Fruit fly (Drosophila melanogaster) whole organism, embryonic: Measurements from ENCODE around the gene Rab6.

Experiments
- ATbp ChIP-seq: fragments of 200-800 bp; sonication (Bioruptor generic); optimal IDR thresholded peaks from 2 replicates; lab custom pipeline; 2017; ENCODE audit warnings: missing biosample characterization, mild to moderate bottlenecking, missing genetic modification characterization, missing genetic modification reagents
- Blimp-1 ChIP-seq: fragments of 200-800 bp; sonication (Bioruptor generic); optimal IDR thresholded peaks from 3 replicates; lab custom pipeline; 2018; ENCODE audit warnings: missing biosample characterization, missing genetic modification characterization, mild to moderate bottlenecking, moderate library complexity, missing genetic modification reagents
- CG10147 ChIP-seq: fragments of 200-800 bp; sonication (Bioruptor generic); optimal IDR thresholded peaks from 2 replicates; lab custom pipeline; 2019; ENCODE audit warnings: missing biosample characterization, mild to moderate bottlenecking, missing genetic modification characterization, moderate library complexity
- CG10274 ChIP-seq: fragments of 200-800 bp; sonication (Bioruptor generic); optimal IDR thresholded peaks from 3 replicates; lab custom pipeline; 2017; ENCODE audit warnings: missing biosample characterization, mild to moderate bottlenecking, missing genetic modification characterization
- CG10462 ChIP-seq: fragments of 200-800 bp; sonication (Bioruptor generic); optimal IDR thresholded peaks from 2 replicates; lab custom pipeline; 2016; ENCODE audit warnings: missing biosample characterization, missing genetic modification characterization
- CG13424 ChIP-seq: fragments of 200-800 bp; sonication (Bioruptor generic); optimal IDR thresholded peaks from 2 replicates; lab custom pipeline; 2019; ENCODE audit warnings: missing biosample characterization, mild to moderate bottlenecking, missing genetic modification characterization, moderate library complexity
- CG14710 ChIP-seq: fragments of 200-800 bp; sonication (Bioruptor generic); optimal IDR thresholded peaks from 3 replicates; lab custom pipeline; 2019; ENCODE audit warnings: missing biosample characterization, mild to moderate bottlenecking, missing genetic modification characterization, moderate library complexity
- CG1529 ChIP-seq: fragments of 200-800 bp; sonication (Bioruptor generic); optimal IDR thresholded peaks from 3 replicates; lab custom pipeline; 2018; ENCODE audit warnings: missing biosample characterization, missing genetic modification characterization
- CG2129 ChIP-seq: fragments of 200-800 bp; sonication (Bioruptor generic); IDR thresholded peaks from 2 replicates; pipeline ENCODE4 v1.3.6; 2022; ENCODE audit warnings: missing biosample characterization, missing genetic modification characterization; ENCODE audit not compliant: partially characterized antibody
- CG3163 ChIP-seq: fragments of 200-800 bp; sonication (Bioruptor generic); optimal IDR thresholded peaks from 3 replicates; lab custom pipeline; 2016; ENCODE audit warnings: missing biosample characterization, missing genetic modification characterization
- CG34422 ChIP-seq: fragments of 200-800 bp; sonication (Bioruptor generic); IDR thresholded peaks from 3 replicates; pipeline ENCODE4 v1.3.6; 2022; ENCODE audit warnings: missing biosample characterization, missing genetic modification characterization
- CG4820 ChIP-seq: fragments of 200-800 bp; sonication (Bioruptor generic); optimal IDR thresholded peaks from 3 replicates; lab custom pipeline; 2016; ENCODE audit warnings: missing biosample characterization, missing genetic modification characterization
- CG6175 ChIP-seq: fragments of 200-800 bp; sonication (Bioruptor generic); IDR thresholded peaks from 3 replicates; pipeline ENCODE4 v1.3.6; 2022; ENCODE audit warnings: missing biosample characterization, missing genetic modification characterization
- CG8765 ChIP-seq: fragments of 200-800 bp; sonication (Bioruptor generic); IDR thresholded peaks from 2 replicates; pipeline ENCODE4 v1.3.6; 2022; ENCODE audit warnings: missing biosample characterization, missing genetic modification characterization
- CG8924 ChIP-seq: fragments of 200-800 bp; optimal IDR thresholded peaks from 3 replicates; lab custom pipeline; 2019; ENCODE audit warnings: missing biosample characterization, mild to moderate bottlenecking, missing genetic modification characterization, moderate library complexity
- CG9609 ChIP-seq: fragments of 200-800 bp; sonication (Bioruptor generic); optimal IDR thresholded peaks from 3 replicates; lab custom pipeline; 2016; ENCODE audit warnings: missing biosample characterization, missing genetic modification characterization
- CoRest ChIP-seq: fragments of 200-800 bp; sonication (Bioruptor generic); optimal IDR thresholded peaks from 3 replicates; lab custom pipeline; 2018; ENCODE audit warnings: missing biosample characterization, mild to moderate bottlenecking, missing genetic modification characterization, moderate library complexity
- Dref ChIP-seq: fragments of 200-800 bp; sonication (Bioruptor generic); IDR thresholded peaks from 2 replicates; pipeline ENCODE4 v1.3.6; 2022; ENCODE audit warnings: missing biosample characterization, missing genetic modification characterization
- Fer3 ChIP-seq: fragments of 200-800 bp; sonication (Bioruptor generic); optimal IDR thresholded peaks from 2 replicates; lab custom pipeline; 2018; ENCODE audit warnings: missing biosample characterization, mild to moderate bottlenecking, missing genetic modification characterization, moderate library complexity
- GATAe ChIP-seq: fragments of 200-800 bp; sonication (Bioruptor generic); conservative IDR thresholded peaks from 2 replicates; pipeline ENCODE4 v1.3.6; 2022; ENCODE audit warnings: missing biosample characterization, missing genetic modification characterization
- Hmr ChIP-seq: fragments of 200-800 bp; sonication (Bioruptor generic); optimal IDR thresholded peaks from 3 replicates; lab custom pipeline; 2017; ENCODE audit warnings: mild to moderate bottlenecking, missing biosample characterization, missing genetic modification reagents, missing genetic modification characterization
- MESR4 ChIP-seq: fragments of 200-800 bp; sonication (Bioruptor generic); optimal IDR thresholded peaks from 2 replicates; lab custom pipeline; 2018; ENCODE audit warnings: missing biosample characterization, mild to moderate bottlenecking, missing genetic modification characterization, moderate library complexity
- Mad ChIP-seq: fragments of 200-800 bp; sonication (Bioruptor generic); optimal IDR thresholded peaks from 2 replicates; lab custom pipeline; 2016; ENCODE audit warnings: missing biosample characterization, missing genetic modification characterization
- NK7.1 ChIP-seq: fragments of 200-800 bp; sonication (Bioruptor generic); optimal IDR thresholded peaks from 3 replicates; lab custom pipeline; 2016; ENCODE audit warnings: missing biosample characterization, missing genetic modification characterization
- Neu2 ChIP-seq: fragments of 200-800 bp; sonication (Bioruptor generic); optimal IDR thresholded peaks from 3 replicates; lab custom pipeline; 2016; ENCODE audit warnings: missing biosample characterization, missing genetic modification characterization, borderline replicate concordance
- Oli ChIP-seq: fragments of 200-800 bp; sonication (Bioruptor generic); optimal IDR thresholded peaks from 2 replicates; lab custom pipeline; 2018; ENCODE audit warnings: missing biosample characterization, mild to moderate bottlenecking, missing genetic modification characterization, moderate library complexity
- Rfx ChIP-seq: fragments of 200-800 bp; sonication (Bioruptor generic); IDR thresholded peaks from 2 replicates; pipeline ENCODE4 v1.3.6; 2022; ENCODE audit warnings: missing biosample characterization, missing genetic modification characterization
- Scr ChIP-seq: fragments of 200-800 bp; sonication (Bioruptor generic); IDR thresholded peaks from 2 replicates; pipeline ENCODE4 v1.3.6; 2022; ENCODE audit warnings: missing biosample characterization, missing genetic modification characterization; ENCODE audit not compliant: partially characterized antibody
- abd-A ChIP-seq: fragments of 200-800 bp; sonication (Bioruptor generic); optimal IDR thresholded peaks from 3 replicates; lab custom pipeline; 2019; ENCODE audit warnings: missing biosample characterization, mild to moderate bottlenecking, missing genetic modification characterization, moderate library complexity
- amos ChIP-seq: fragments of 200-800 bp; sonication (Bioruptor generic); IDR thresholded peaks from 2 replicates; pipeline ENCODE4 v1.3.6; 2022; ENCODE audit warnings: missing biosample characterization, missing genetic modification characterization; ENCODE audit not compliant: partially characterized antibody
- bbx ChIP-seq: fragments of 200-800 bp; sonication (Bioruptor generic); IDR thresholded peaks from 2 replicates; pipeline ENCODE4 v1.3.6; 2022; ENCODE audit warnings: missing biosample characterization, missing genetic modification characterization; ENCODE audit not compliant: partially characterized antibody
- bsh ChIP-seq, 2 experiments: fragments of 200-800 bp; sonication (Bioruptor generic); optimal IDR thresholded peaks; 2 replicates each; lab custom pipeline; 2017 to 2018; ENCODE audit warnings: mild to moderate bottlenecking in 2 of 2, missing biosample characterization in 2 of 2, missing genetic modification characterization in 2 of 2, moderate library complexity in 1 of 2
- btn ChIP-seq: fragments of 200-800 bp; sonication (Bioruptor generic); optimal IDR thresholded peaks from 2 replicates; lab custom pipeline; 2016; ENCODE audit warnings: missing biosample characterization, missing genetic modification characterization
- chif ChIP-seq, 2 experiments: fragments of 200-800 bp; sonication (Bioruptor generic); optimal IDR thresholded peaks; 3 replicates each; lab custom pipeline; 2016; ENCODE audit warnings: missing biosample characterization in 2 of 2, missing genetic modification characterization in 2 of 2
- chm ChIP-seq: fragments of 200-800 bp; sonication (Bioruptor generic); IDR thresholded peaks from 2 replicates; pipeline ENCODE4 v1.3.6; 2022; ENCODE audit warnings: missing biosample characterization, missing genetic modification characterization
- fd102C ChIP-seq: fragments of 200-800 bp; sonication (Bioruptor generic); optimal IDR thresholded peaks from 2 replicates; lab custom pipeline; 2018; ENCODE audit warnings: missing biosample characterization, mild to moderate bottlenecking, missing genetic modification characterization, moderate library complexity
- ftz-f1 ChIP-seq: fragments of 200-800 bp; sonication (Bioruptor generic); optimal IDR thresholded peaks from 2 replicates; lab custom pipeline; 2016; ENCODE audit warnings: missing biosample characterization, missing genetic modification characterization
- gcm2 ChIP-seq: fragments of 200-800 bp; sonication (Bioruptor generic); optimal IDR thresholded peaks from 2 replicates; lab custom pipeline; 2016; ENCODE audit warnings: missing biosample characterization, missing genetic modification characterization
- gfzf ChIP-seq: fragments of 200-800 bp; sonication (Bioruptor generic); optimal IDR thresholded peaks from 2 replicates; lab custom pipeline; 2016; ENCODE audit warnings: missing biosample characterization, mild to moderate bottlenecking, missing genetic modification characterization, moderate library complexity
- grau ChIP-seq: fragments of 200-800 bp; optimal IDR thresholded peaks from 3 replicates; lab custom pipeline; 2019; ENCODE audit warnings: missing biosample characterization, mild to moderate bottlenecking, missing genetic modification characterization, moderate library complexity
- hbn ChIP-seq: fragments of 200-800 bp; sonication (Bioruptor generic); IDR thresholded peaks from 2 replicates; pipeline ENCODE4 v1.3.6; 2022; ENCODE audit warnings: missing biosample characterization, missing genetic modification characterization; ENCODE audit not compliant: partially characterized antibody
- her ChIP-seq: fragments of 200-800 bp; sonication (Bioruptor generic); optimal IDR thresholded peaks from 2 replicates; lab custom pipeline; 2016; ENCODE audit warnings: missing biosample characterization, missing genetic modification characterization
- jing ChIP-seq: fragments of 200-800 bp; sonication (Bioruptor generic); optimal IDR thresholded peaks from 2 replicates; lab custom pipeline; 2018; ENCODE audit warnings: missing biosample characterization, mild to moderate bottlenecking, missing genetic modification characterization
- nom ChIP-seq: fragments of 200-800 bp; sonication (Bioruptor generic); optimal IDR thresholded peaks from 2 replicates; lab custom pipeline; 2017; ENCODE audit warnings: missing biosample characterization, missing genetic modification characterization, mild to moderate bottlenecking, moderate library complexity, missing genetic modification reagents
- sd ChIP-seq: fragments of 200-800 bp; sonication (Bioruptor generic); optimal IDR thresholded peaks from 3 replicates; lab custom pipeline; 2018; ENCODE audit warnings: missing biosample characterization, mild to moderate bottlenecking, missing genetic modification characterization, moderate library complexity
- sqz ChIP-seq: fragments of 200-800 bp; sonication (Bioruptor generic); optimal IDR thresholded peaks from 3 replicates; lab custom pipeline; 2018; ENCODE audit warnings: missing biosample characterization, mild to moderate bottlenecking, missing genetic modification characterization
- wek ChIP-seq: fragments of 200-800 bp; sonication (Bioruptor generic); optimal IDR thresholded peaks from 3 replicates; lab custom pipeline; 2018; ENCODE audit warnings: missing biosample characterization, mild to moderate bottlenecking, missing genetic modification characterization, moderate library complexity
- zen2 ChIP-seq: fragments of 200-800 bp; sonication (Bioruptor generic); IDR thresholded peaks from 3 replicates; pipeline ENCODE4 v1.3.6; 2022; ENCODE audit warnings: missing biosample characterization, missing genetic modification characterization; ENCODE audit not compliant: partially characterized antibody

Gene Rab6

dm6 chr2L:12108779-12109564, at the start of gene Rab6, which contains the start of gene Phae1 (continued):
- peak; percentile 74 for TF ChIP-seq hbn (GFP tag; lab: Robert Waterston, UW)
- peak; percentile 84 for TF ChIP-seq Scr (GFP tag; lab: Robert Waterston, UW)
- peak; percentile 55; the same call in 1 of the 2 replicates for TF ChIP-seq CG2129 (GFP tag; lab: Robert Waterston, UW)
- peak; percentile 12 for TF ChIP-seq CoRest (tag; lab: Kevin White, UChicago)
- no peak for TF ChIP-seq ATbp (GFP tag; lab: Kevin White, UChicago)
- TF ChIP-seq CG3163: no peak
- no peak for TF ChIP-seq Hmr (GFP tag; lab: Kevin White, UChicago)
- TF ChIP-seq chif (GFP tag; optimal IDR thresholded peaks at IDR 0.05; lab: Kevin White, UChicago): no peak
- no peak for TF ChIP-seq Neu2 (GFP tag; lab: Kevin White, UChicago)
- peak; percentile 77 for TF ChIP-seq gfzf (GFP tag; lab: Kevin White, UChicago)
- TF ChIP-seq zen2 (GFP tag; lab: Robert Waterston, UW): peak; percentile 62; the same call in 1 of the 3 replicates
- no peak for TF ChIP-seq grau (tag; lab: Kevin White, UChicago)
- TF ChIP-seq chm (GFP tag; lab: Robert Waterston, UW): no peak
- TF ChIP-seq Oli (tag; lab: Kevin White, UChicago): no peak
- TF ChIP-seq amos (GFP tag; lab: Robert Waterston, UW): peak; percentile 70
- peak; percentile 27 for TF ChIP-seq CG10462 (GFP tag; lab: Kevin White, UChicago)
- peak; percentile 70 for TF ChIP-seq CG14710 (tag; lab: Kevin White, UChicago)
- TF ChIP-seq CG9609 (GFP tag; lab: Kevin White, UChicago): no peak
- no peak for TF ChIP-seq Fer3 (tag; lab: Kevin White, UChicago)
- TF ChIP-seq fd102C (GFP tag; lab: Kevin White, UChicago): no peak
- TF ChIP-seq CG10147 (GFP tag; lab: Kevin White, UChicago): peak; percentile 4
- peak; percentile 6 for TF ChIP-seq her
- no peak for TF ChIP-seq jing
- no peak for TF ChIP-seq GATAe
- no peak for TF ChIP-seq sqz (GFP tag; lab: Kevin White, UChicago)
- TF ChIP-seq abd-A (tag; lab: Kevin White, UChicago): no peak
- TF ChIP-seq sd (tag; lab: Kevin White, UChicago): peak; percentile 86
- TF ChIP-seq CG8924 (tag; lab: Kevin White, UChicago): no peak
- no peak for TF ChIP-seq CG4820 (GFP tag; lab: Kevin White, UChicago)
- TF ChIP-seq CG6175: no peak
- no peak for TF ChIP-seq wek
- TF ChIP-seq CG10274 (GFP tag; lab: Kevin White, UChicago): no peak
- no peak for TF ChIP-seq NK7.1 (GFP tag; lab: Kevin White, UChicago)
- no peak for TF ChIP-seq ftz-f1 (GFP tag; lab: Kevin White, UChicago)
- TF ChIP-seq CG13424 (tag; lab: Kevin White, UChicago): no peak
- TF ChIP-seq btn (GFP tag; lab: Kevin White, UChicago): no peak
- TF ChIP-seq gcm2: no peak
- TF ChIP-seq Blimp-1 (GFP tag; lab: Kevin White, UChicago): no peak
- TF ChIP-seq MESR4 (GFP tag; lab: Kevin White, UChicago): peak; percentile 99
- TF ChIP-seq Mad (GFP tag; lab: Kevin White, UChicago): no peak
- peak; percentile 88 for TF ChIP-seq Dref (GFP tag; lab: Robert Waterston, UW)
- TF ChIP-seq bsh (GFP tag; optimal IDR thresholded peaks at IDR 0.05; lab: Kevin White, UChicago): no peak
- peak; percentile 14 for TF ChIP-seq CG1529
- peak; percentile 85; the same call in 1 of the 3 replicates for TF ChIP-seq CG34422
- TF ChIP-seq nom: peak; percentile 20
- TF ChIP-seq CG8765: no peak
- peak; percentile 83; the same call in 1 of the 2 replicates for TF ChIP-seq bbx (GFP tag; lab: Robert Waterston, UW)
- no peak; the same call in 1 of the 2 replicates for TF ChIP-seq Rfx (GFP tag; lab: Robert Waterston, UW)
